Fruit fly (Drosophila melanogaster) whole organism, embryonic: Measurements from ENCODE around the gene Fbxl7.

Experiments used
- CG10543 ChIP-seq: fragments of 200-800 bp; sonication (Bioruptor generic); optimal IDR thresholded peaks from 3 replicates; lab custom pipeline; 2017; ENCODE audit warnings: missing biosample characterization, mild to moderate bottlenecking, missing genetic modification characterization, moderate library complexity
- CG11093 ChIP-seq: fragments of 200-800 bp; sonication (Bioruptor generic); IDR thresholded peaks from 3 replicates; pipeline ENCODE4 v1.3.6; 2022; ENCODE audit warnings: missing biosample characterization, missing genetic modification characterization
- CG12299 ChIP-seq: fragments of 200-800 bp; sonication (Bioruptor generic); optimal IDR thresholded peaks from 2 replicates; lab custom pipeline; 2018; ENCODE audit warnings: missing biosample characterization, mild to moderate bottlenecking, missing genetic modification characterization
- CG12744 ChIP-seq: fragments of 200-800 bp; sonication (Bioruptor generic); optimal IDR thresholded peaks from 2 replicates; lab custom pipeline; 2016; ENCODE audit warnings: missing biosample characterization, missing genetic modification characterization
- CG13894 ChIP-seq: fragments of 200-800 bp; sonication (Bioruptor generic); optimal IDR thresholded peaks from 3 replicates; lab custom pipeline; 2018; ENCODE audit warnings: missing biosample characterization, mild to moderate bottlenecking, missing genetic modification characterization, moderate library complexity
- CG14965 ChIP-seq: fragments of 200-800 bp; sonication (Bioruptor generic); optimal IDR thresholded peaks from 2 replicates; lab custom pipeline; 2016; ENCODE audit warnings: missing biosample characterization, missing genetic modification characterization, borderline replicate concordance
- CG15696 ChIP-seq: fragments of 200-800 bp; sonication (Bioruptor generic); optimal IDR thresholded peaks from 2 replicates; lab custom pipeline; 2019; ENCODE audit warnings: missing biosample characterization, mild to moderate bottlenecking, missing genetic modification characterization, moderate library complexity
- CG1603 ChIP-seq: fragments of 200-800 bp; sonication (Bioruptor generic); optimal IDR thresholded peaks from 2 replicates; lab custom pipeline; 2019; ENCODE audit warnings: missing biosample characterization, mild to moderate bottlenecking, missing genetic modification characterization, moderate library complexity
- CG16815 ChIP-seq: fragments of 200-800 bp; sonication (Bioruptor generic); optimal IDR thresholded peaks from 3 replicates; lab custom pipeline; 2017; ENCODE audit warnings: missing biosample characterization, mild to moderate bottlenecking, missing genetic modification characterization
- CG18011 ChIP-seq: fragments of 200-800 bp; sonication (Bioruptor generic); optimal IDR thresholded peaks from 2 replicates; lab custom pipeline; 2017; ENCODE audit warnings: missing biosample characterization, missing genetic modification characterization, mild to moderate bottlenecking, moderate library complexity, missing genotype
- CG2129 ChIP-seq: fragments of 200-800 bp; sonication (Bioruptor generic); IDR thresholded peaks from 2 replicates; pipeline ENCODE4 v1.3.6; 2022; ENCODE audit warnings: missing biosample characterization, missing genetic modification characterization; ENCODE audit not compliant: partially characterized antibody
- CG2712 ChIP-seq: fragments of 200-800 bp; optimal IDR thresholded peaks from 3 replicates; lab custom pipeline; 2019; ENCODE audit warnings: missing biosample characterization, mild to moderate bottlenecking, missing genetic modification characterization, moderate library complexity
- CG3065 ChIP-seq: fragments of 200-800 bp; sonication (Bioruptor generic); optimal IDR thresholded peaks from 2 replicates; lab custom pipeline; 2016; ENCODE audit warnings: missing biosample characterization, missing genetic modification characterization
- CG32767 ChIP-seq: fragments of 200-800 bp; sonication (Bioruptor generic); IDR thresholded peaks from 2 replicates; pipeline ENCODE4 v1.3.6; 2022; ENCODE audit warnings: missing biosample characterization, missing genetic modification characterization
- CG34422 ChIP-seq: fragments of 200-800 bp; sonication (Bioruptor generic); IDR thresholded peaks from 3 replicates; pipeline ENCODE4 v1.3.6; 2022; ENCODE audit warnings: missing biosample characterization, missing genetic modification characterization
- CG3838 ChIP-seq: fragments of 200-800 bp; sonication (Bioruptor generic); optimal IDR thresholded peaks from 3 replicates; lab custom pipeline; 2016; ENCODE audit warnings: missing biosample characterization, missing genetic modification characterization
- CG42726 ChIP-seq: fragments of 200-800 bp; sonication (Bioruptor generic); IDR thresholded peaks from 2 replicates; pipeline ENCODE4 v1.3.6; 2022; ENCODE audit warnings: missing biosample characterization, missing genetic modification characterization; ENCODE audit not compliant: partially characterized antibody
- CG5245 ChIP-seq: fragments of 200-800 bp; sonication (Bioruptor generic); optimal IDR thresholded peaks from 3 replicates; lab custom pipeline; 2016; ENCODE audit warnings: missing biosample characterization, missing genetic modification characterization
- CG7928 ChIP-seq: fragments of 200-800 bp; sonication (Bioruptor generic); optimal IDR thresholded peaks from 2 replicates; lab custom pipeline; 2017; ENCODE audit warnings: missing biosample characterization, mild to moderate bottlenecking, missing genetic modification characterization
- CG7963 ChIP-seq: fragments of 200-800 bp; sonication (Bioruptor generic); IDR thresholded peaks from 3 replicates; pipeline ENCODE4 v1.3.6; 2022; ENCODE audit warnings: missing biosample characterization, missing genetic modification characterization; ENCODE audit not compliant: partially characterized antibody
- CG8359 ChIP-seq: fragments of 200-800 bp; sonication (Bioruptor generic); optimal IDR thresholded peaks from 2 replicates; lab custom pipeline; 2017; ENCODE audit warnings: missing biosample characterization, mild to moderate bottlenecking, missing genetic modification characterization, borderline replicate concordance
- CG9932 ChIP-seq: fragments of 200-800 bp; sonication (Bioruptor generic); IDR thresholded peaks from 2 replicates; pipeline ENCODE4 v1.3.6; 2022; ENCODE audit warnings: missing biosample characterization, missing genetic modification characterization
- ERR ChIP-seq: fragments of 200-800 bp; sonication (Bioruptor generic); optimal IDR thresholded peaks from 2 replicates; lab custom pipeline; 2016; ENCODE audit warnings: missing biosample characterization, missing genetic modification characterization
- Ets97D ChIP-seq: fragments of 200-800 bp; sonication (Bioruptor generic); optimal IDR thresholded peaks from 3 replicates; lab custom pipeline; 2016; ENCODE audit warnings: missing biosample characterization, missing genetic modification characterization
- HLH3B ChIP-seq: fragments of 200-800 bp; sonication (Bioruptor generic); IDR thresholded peaks from 2 replicates; pipeline ENCODE4 v1.3.6; 2022; ENCODE audit warnings: missing biosample characterization, missing genetic modification characterization
- Hr3 ChIP-seq: fragments of 200-800 bp; sonication (Bioruptor generic); optimal IDR thresholded peaks from 3 replicates; lab custom pipeline; 2016; ENCODE audit warnings: missing biosample characterization, missing genetic modification characterization
- Max ChIP-seq: fragments of 200-800 bp; sonication (Bioruptor generic); optimal IDR thresholded peaks from 2 replicates; lab custom pipeline; 2016; ENCODE audit warnings: missing biosample characterization, mild to moderate bottlenecking, missing genetic modification characterization
- Spps ChIP-seq: fragments of 200-800 bp; sonication (Bioruptor generic); optimal IDR thresholded peaks from 2 replicates; lab custom pipeline; 2018; ENCODE audit warnings: missing biosample characterization, mild to moderate bottlenecking, missing genetic modification characterization
- Xrp1 ChIP-seq: fragments of 200-800 bp; sonication (Bioruptor generic); IDR thresholded peaks from 2 replicates; pipeline ENCODE4 v1.3.6; 2022; ENCODE audit warnings: missing biosample characterization, missing genetic modification characterization
- abd-A ChIP-seq: fragments of 200-800 bp; sonication (Bioruptor generic); optimal IDR thresholded peaks from 3 replicates; lab custom pipeline; 2019; ENCODE audit warnings: missing biosample characterization, mild to moderate bottlenecking, missing genetic modification characterization, moderate library complexity
- aop ChIP-seq: fragments of 200-800 bp; sonication (Bioruptor generic); IDR thresholded peaks from 2 replicates; pipeline ENCODE4 v1.3.6; 2022; ENCODE audit warnings: missing biosample characterization, missing genetic modification characterization
- ara ChIP-seq: fragments of 200-800 bp; sonication (Bioruptor generic); IDR thresholded peaks from 2 replicates; pipeline ENCODE4 v1.3.6; 2022; ENCODE audit warnings: missing biosample characterization, missing genetic modification characterization
- caup ChIP-seq: fragments of 200-800 bp; sonication (Bioruptor generic); optimal IDR thresholded peaks from 3 replicates; lab custom pipeline; 2017; ENCODE audit warnings: missing biosample characterization, mild to moderate bottlenecking, missing genetic modification characterization, moderate library complexity; ENCODE audit not compliant: severe bottlenecking
- chinmo ChIP-seq: fragments of 200-800 bp; sonication (Bioruptor generic); IDR thresholded peaks from 4 replicates; pipeline ENCODE4 v1.3.6; 2022; ENCODE audit warnings: missing biosample characterization, missing genetic modification characterization; ENCODE audit not compliant: partially characterized antibody
- chn ChIP-seq: fragments of 200-800 bp; sonication (Bioruptor generic); optimal IDR thresholded peaks from 2 replicates; lab custom pipeline; 2016; ENCODE audit warnings: missing biosample characterization, missing genetic modification characterization
- dan ChIP-seq: fragments of 200-800 bp; sonication (Bioruptor generic); IDR thresholded peaks from 2 replicates; pipeline ENCODE4 v1.3.6; 2022; ENCODE audit warnings: missing biosample characterization, missing genetic modification characterization
- dimm ChIP-seq: fragments of 200-800 bp; sonication (Bioruptor generic); IDR thresholded peaks from 2 replicates; pipeline ENCODE4 v1.3.6; 2022; ENCODE audit warnings: missing biosample characterization, missing genetic modification characterization
- emc ChIP-seq: fragments of 200-800 bp; sonication (Bioruptor generic); optimal IDR thresholded peaks from 2 replicates; lab custom pipeline; 2016; ENCODE audit warnings: missing biosample characterization, missing genetic modification characterization
- esg ChIP-seq: fragments of 200-800 bp; sonication (Bioruptor generic); conservative IDR thresholded peaks from 2 replicates; pipeline ENCODE4 v1.3.6; 2022; ENCODE audit warnings: missing biosample characterization, missing genetic modification characterization
- fd102C ChIP-seq: fragments of 200-800 bp; sonication (Bioruptor generic); optimal IDR thresholded peaks from 2 replicates; lab custom pipeline; 2018; ENCODE audit warnings: missing biosample characterization, mild to moderate bottlenecking, missing genetic modification characterization, moderate library complexity
- hb ChIP-seq: fragments of 200-800 bp; sonication (Bioruptor generic); IDR thresholded peaks from 3 replicates; pipeline ENCODE4 v1.3.6; 2022; ENCODE audit warnings: missing biosample characterization, missing genetic modification characterization; ENCODE audit not compliant: partially characterized antibody
- kah ChIP-seq: fragments of 200-800 bp; sonication (Bioruptor generic); optimal IDR thresholded peaks from 2 replicates; lab custom pipeline; 2018; ENCODE audit warnings: missing biosample characterization, mild to moderate bottlenecking, missing genetic modification characterization
- klu ChIP-seq: fragments of 200-800 bp; sonication (Bioruptor generic); IDR thresholded peaks from 2 replicates; pipeline ENCODE4 v1.3.6; 2022; ENCODE audit warnings: missing biosample characterization, missing genetic modification characterization
- kni ChIP-seq: fragments of 200-800 bp; sonication (Bioruptor generic); optimal IDR thresholded peaks from 3 replicates; lab custom pipeline; 2017; ENCODE audit warnings: mild to moderate bottlenecking, missing biosample characterization, missing genetic modification reagents, missing genetic modification characterization
- lab ChIP-seq: fragments of 200-800 bp; sonication (Bioruptor generic); optimal IDR thresholded peaks from 3 replicates; lab custom pipeline; 2017; ENCODE audit warnings: missing biosample characterization, missing genetic modification characterization, mild to moderate bottlenecking, moderate library complexity, missing genetic modification reagents
- pb ChIP-seq: fragments of 200-800 bp; sonication (Bioruptor generic); optimal IDR thresholded peaks from 3 replicates; lab custom pipeline; 2016; ENCODE audit warnings: missing biosample characterization, missing genetic modification characterization
- pho ChIP-seq: fragments of 200-800 bp; sonication (Bioruptor generic); optimal IDR thresholded peaks from 2 replicates; lab custom pipeline; 2016; ENCODE audit warnings: missing biosample characterization, missing genetic modification characterization
- pros ChIP-seq: fragments of 200-800 bp; sonication (Bioruptor generic); optimal IDR thresholded peaks from 3 replicates; lab custom pipeline; 2019; ENCODE audit warnings: missing biosample characterization, mild to moderate bottlenecking, missing genetic modification characterization, moderate library complexity
- repo ChIP-seq: fragments of 200-800 bp; sonication (Bioruptor generic); optimal IDR thresholded peaks from 2 replicates; lab custom pipeline; 2016; ENCODE audit warnings: missing biosample characterization, missing genetic modification characterization
- sima ChIP-seq: fragments of 200-800 bp; sonication (Bioruptor generic); optimal IDR thresholded peaks from 2 replicates; lab custom pipeline; 2016; ENCODE audit warnings: missing biosample characterization, missing genetic modification characterization
- zen2 ChIP-seq: fragments of 200-800 bp; sonication (Bioruptor generic); IDR thresholded peaks from 3 replicates; pipeline ENCODE4 v1.3.6; 2022; ENCODE audit warnings: missing biosample characterization, missing genetic modification characterization; ENCODE audit not compliant: partially characterized antibody

Gene Fbxl7

DNA sequence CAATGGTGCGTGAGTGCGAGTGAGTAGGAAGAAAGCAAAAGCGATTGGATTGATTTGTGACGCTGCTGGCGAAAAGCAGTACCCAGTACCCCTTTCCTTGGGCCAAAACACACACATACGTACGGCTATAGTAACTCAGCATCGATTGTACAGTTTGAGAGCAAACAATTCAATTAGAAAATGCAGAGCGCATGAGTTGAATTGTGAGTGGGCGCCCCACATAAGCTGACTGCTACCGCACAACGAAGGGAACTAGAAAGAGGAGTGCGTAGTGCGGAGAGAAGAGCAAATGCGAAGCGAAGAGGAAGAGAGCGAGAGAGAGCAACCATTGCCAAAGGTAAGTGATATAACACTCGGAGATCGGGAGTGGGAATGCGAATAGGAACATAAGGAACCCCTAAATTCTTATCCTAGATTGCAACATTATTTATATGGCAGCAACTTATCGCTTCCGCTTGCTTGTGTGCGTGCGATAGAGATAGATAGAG is 52.8 kb downstream of the Fbxl7 start (continued):
- TF ChIP-seq repo, result peak; percentile 39
- no peak for TF ChIP-seq CG42726 (GFP tag; lab: Robert Waterston, UW)
- TF ChIP-seq CG2712, result peak; percentile 18
- TF ChIP-seq Xrp1, result no peak
- TF ChIP-seq CG2129 (GFP tag; lab: Robert Waterston, UW), result no peak
- no peak for TF ChIP-seq CG11093
- no peak for TF ChIP-seq chn (GFP tag; lab: Kevin White, UChicago)
- TF ChIP-seq CG5245, result no peak
- no peak for TF ChIP-seq Ets97D (GFP tag; lab: Kevin White, UChicago)
- no peak for TF ChIP-seq pho (GFP tag; lab: Kevin White, UChicago)
- TF ChIP-seq zen2 (GFP tag; lab: Robert Waterston, UW), result no peak
- TF ChIP-seq CG7928 (GFP tag; lab: Kevin White, UChicago), result no peak
- TF ChIP-seq HLH3B, result no peak
- TF ChIP-seq CG16815 (GFP tag; lab: Kevin White, UChicago), result no peak
- TF ChIP-seq dimm, result no peak
- no peak for TF ChIP-seq kah (GFP tag; lab: Kevin White, UChicago)
- TF ChIP-seq kni (GFP tag; lab: Kevin White, UChicago), result peak; percentile 82
- no peak for TF ChIP-seq dan
- no peak for TF ChIP-seq CG3838
- no peak for TF ChIP-seq caup
- peak; percentile 69 for TF ChIP-seq CG10543 (GFP tag; lab: Kevin White, UChicago)
- peak; percentile 43 for TF ChIP-seq Max
- TF ChIP-seq CG3065, result no peak
- no peak for TF ChIP-seq emc (GFP tag; lab: Kevin White, UChicago)
- TF ChIP-seq CG13894 (tag; lab: Kevin White, UChicago), result peak; percentile 74
- TF ChIP-seq CG18011 (GFP tag; lab: Kevin White, UChicago), result peak; percentile 99
- no peak for TF ChIP-seq ara (GFP tag; lab: Robert Waterston, UW)
- no peak for TF ChIP-seq chinmo (GFP tag; lab: Robert Waterston, UW)
- TF ChIP-seq CG32767 (GFP tag; lab: Robert Waterston, UW), result no peak
- peak; percentile 52 for TF ChIP-seq pb (GFP tag; lab: Kevin White, UChicago)
- no peak for TF ChIP-seq klu (GFP tag; lab: Robert Waterston, UW)
- no peak for TF ChIP-seq pros (GFP tag; lab: Kevin White, UChicago)
- no peak for TF ChIP-seq Hr3
- TF ChIP-seq Spps, result no peak
- TF ChIP-seq esg (GFP tag; lab: Robert Waterston, UW), result no peak
- TF ChIP-seq fd102C, result no peak
- no peak for TF ChIP-seq CG8359 (GFP tag; lab: Kevin White, UChicago)
- peak; percentile 39 for TF ChIP-seq CG12299 (tag; lab: Kevin White, UChicago)
- no peak for TF ChIP-seq CG7963
- no peak for TF ChIP-seq aop (GFP tag; lab: Robert Waterston, UW)
- TF ChIP-seq CG14965 (GFP tag; lab: Kevin White, UChicago), result no peak
- peak; percentile 78 for TF ChIP-seq ERR
- no peak for TF ChIP-seq CG34422 (GFP tag; lab: Robert Waterston, UW)
- TF ChIP-seq sima (GFP tag; lab: Kevin White, UChicago), result no peak
- peak; percentile 0 for TF ChIP-seq CG1603 (tag; lab: Kevin White, UChicago)
- no peak for TF ChIP-seq hb (GFP tag; lab: Robert Waterston, UW)
- no peak for TF ChIP-seq CG12744
- TF ChIP-seq lab (GFP tag; lab: Kevin White, UChicago), result peak; percentile 29
- TF ChIP-seq CG9932 (GFP tag; lab: Robert Waterston, UW), result no peak
- peak; percentile 94 for TF ChIP-seq abd-A (tag; lab: Kevin White, UChicago)
- TF ChIP-seq CG15696 (tag; lab: Kevin White, UChicago), result no peak
